Fruit fly (Drosophila melanogaster): ENCODE measurements around the gene olf413.

Gene olf413

dm6 chr3L:22266535-22266934 lies 130.6 kb downstream of the olf413 start, which contains the start of gene CG11523 (continued):
- TF ChIP-seq pzg (GFP tag; optimal IDR thresholded peaks at IDR 0.05) = peak; percentile 61
- no peak for TF ChIP-seq cas (GFP tag; IDR thresholded peaks at IDR 0.05)
- peak; percentile 57 for TF ChIP-seq dm (GFP tag; optimal IDR thresholded peaks at IDR 0.05)
- TF ChIP-seq da (GFP tag; optimal IDR thresholded peaks at IDR 0.05) = no peak
- peak; percentile 95 for TF ChIP-seq twi (tag; optimal IDR thresholded peaks at IDR 0.05)
- TF ChIP-seq ac (GFP tag; optimal IDR thresholded peaks at IDR 0.05) = peak; percentile 27
- TF ChIP-seq knrl (GFP tag; IDR thresholded peaks at IDR 0.05; ENCODE audit: partially characterized antibody) = peak; percentile 22; the same call in 1 of the 3 replicates
- TF ChIP-seq Sry-β (GFP tag; optimal IDR thresholded peaks at IDR 0.05) = peak; percentile 27
- TF ChIP-seq sens (GFP tag) = peak; percentile 77
- TF ChIP-seq kah (GFP tag; optimal IDR thresholded peaks at IDR 0.05) = no peak
- peak; percentile 79 for TF ChIP-seq Med (GFP tag)
- TF ChIP-seq nmo (GFP tag; optimal IDR thresholded peaks at IDR 0.05) = peak; percentile 10
- TF ChIP-seq crp (GFP tag; optimal IDR thresholded peaks at IDR 0.05) = peak in 1 of 2 experiments; percentile 86
- no peak for TF ChIP-seq sens-2 (GFP tag; IDR thresholded peaks at IDR 0.05)
- TF ChIP-seq HLHmδ (GFP tag; optimal IDR thresholded peaks at IDR 0.05) = peak; percentile 38
- peak; percentile 57 for TF ChIP-seq amos (GFP tag; IDR thresholded peaks at IDR 0.05; ENCODE audit: partially characterized antibody)
- TF ChIP-seq CG2712 (tag; optimal IDR thresholded peaks at IDR 0.05) = peak; percentile 31
- TF ChIP-seq Lpt (GFP tag; optimal IDR thresholded peaks at IDR 0.05) = no peak
- peak; percentile 40; the same call in 2 of the 4 replicates for TF ChIP-seq Dll (GFP tag; IDR thresholded peaks at IDR 0.05; ENCODE audit: partially characterized antibody)
- no peak for TF ChIP-seq Blimp-1 (GFP tag; optimal IDR thresholded peaks at IDR 0.05)
- TF ChIP-seq CG2120 (GFP tag; optimal IDR thresholded peaks at IDR 0.05) = peak; percentile 36
- TF ChIP-seq scrt (GFP tag; optimal IDR thresholded peaks at IDR 0.05) = peak; percentile 86
- peak; percentile 39 for TF ChIP-seq Myb (GFP tag; optimal IDR thresholded peaks at IDR 0.05)
- peak; percentile 31 for TF ChIP-seq trem (tag; optimal IDR thresholded peaks at IDR 0.05)
- TF ChIP-seq CG11085 (GFP tag; IDR thresholded peaks at IDR 0.05) = no peak
- TF ChIP-seq CG17829 (tag; optimal IDR thresholded peaks at IDR 0.05) = peak; percentile 49
- TF ChIP-seq Dip2 (GFP tag; IDR thresholded peaks at IDR 0.05) = no peak
- TF ChIP-seq CG9797 (GFP tag; optimal IDR thresholded peaks at IDR 0.05) = peak; percentile 61
- no peak for TF ChIP-seq ase (GFP tag; IDR thresholded peaks at IDR 0.05)
- TF ChIP-seq gem (tag; optimal IDR thresholded peaks at IDR 0.05) = no peak
- TF ChIP-seq Pdp1 (GFP tag; optimal IDR thresholded peaks at IDR 0.05) = peak in 1 of 2 experiments; percentile 12
- peak; percentile 42 for TF ChIP-seq Bgb (GFP tag; IDR thresholded peaks at IDR 0.05; ENCODE audit: partially characterized antibody)
- peak; percentile 62 for TF ChIP-seq phol (tag; optimal IDR thresholded peaks at IDR 0.05)
- TF ChIP-seq CG14710 (tag; optimal IDR thresholded peaks at IDR 0.05) = peak; percentile 1
- TF ChIP-seq aop (GFP tag; IDR thresholded peaks at IDR 0.05) = no peak
- no peak for TF ChIP-seq mld (GFP tag; IDR thresholded peaks at IDR 0.05; ENCODE audit: partially characterized antibody)
- TF ChIP-seq stwl (tag; optimal IDR thresholded peaks at IDR 0.05) = peak; percentile 5
- TF ChIP-seq CG13624 (GFP tag; optimal IDR thresholded peaks at IDR 0.05) = peak; percentile 22
- no peak for TF ChIP-seq Awh (GFP tag; IDR thresholded peaks at IDR 0.05)
- no peak for TF ChIP-seq CG9437 (GFP tag; optimal IDR thresholded peaks at IDR 0.05)
- TF ChIP-seq lilli (GFP tag; optimal IDR thresholded peaks at IDR 0.05) = no peak
- no peak for TF ChIP-seq CG4424 (GFP tag; optimal IDR thresholded peaks at IDR 0.05)
- no peak for TF ChIP-seq Xrp1 (GFP tag; IDR thresholded peaks at IDR 0.05)
- peak; percentile 74 for TF ChIP-seq CG1603 (tag; optimal IDR thresholded peaks at IDR 0.05)
- TF ChIP-seq D19A (tag; optimal IDR thresholded peaks at IDR 0.05) = peak; percentile 5
- peak; percentile 72 for TF ChIP-seq CTCF (GFP tag; optimal IDR thresholded peaks at IDR 0.05)
- TF ChIP-seq CG7786 (GFP tag; optimal IDR thresholded peaks at IDR 0.05) = peak; percentile 11
- TF ChIP-seq CG7556 (GFP tag; optimal IDR thresholded peaks at IDR 0.05) = no peak
- TF ChIP-seq HmgZ (tag; optimal IDR thresholded peaks at IDR 0.05) = peak; percentile 38
- TF ChIP-seq Rfx (GFP tag; IDR thresholded peaks at IDR 0.05) = peak; percentile 82
- peak; percentile 27 for TF ChIP-seq zen (tag; optimal IDR thresholded peaks at IDR 0.05)
